Worm (Caenorhabditis elegans): ENCODE data around the gene Y82E9BR.19.

- TF ChIP-seq cog-1 (tag; optimal IDR thresholded peaks at IDR 0.05) = no peak
- TF ChIP-seq ztf-23 (GFP tag; IDR thresholded peaks at IDR 0.05) = no peak
- TF ChIP-seq klf-2 (GFP tag; conservative IDR thresholded peaks at IDR 0.05) = no peak
- no peak for TF ChIP-seq med-1 (GFP tag; optimal IDR thresholded peaks at IDR 0.05; ENCODE audit: insufficient read depth)
- TF ChIP-seq flt-1 (GFP tag; IDR thresholded peaks at IDR 0.05) = no peak
- no peak for TF ChIP-seq ref-1 (GFP tag; conservative IDR thresholded peaks at IDR 0.05)
- TF ChIP-seq T22C8.4 (GFP tag; IDR thresholded peaks at IDR 0.05) = no peak
- TF ChIP-seq tab-1 (GFP tag; IDR thresholded peaks at IDR 0.05) = no peak
Measured at ce11 chrIII:1436738-1437137, 58.4 kb downstream of the Y82E9BR.19 start.
